Fruit fly (Drosophila melanogaster) whole organism, embryonic: ENCODE data around the gene Sec61alpha.

Experiments
- B-H1 ChIP-seq: fragments of 200-800 bp; sonication (Bioruptor generic); IDR thresholded peaks from 3 replicates; pipeline ENCODE4 v1.3.6; 2022; ENCODE audit warnings: missing biosample characterization, missing genetic modification characterization
- Bgb ChIP-seq: fragments of 200-800 bp; sonication (Bioruptor generic); IDR thresholded peaks from 2 replicates; pipeline ENCODE4 v1.3.6; 2022; ENCODE audit warnings: missing biosample characterization, missing genetic modification characterization; ENCODE audit not compliant: partially characterized antibody
- CG10321 ChIP-seq: fragments of 200-800 bp; sonication (Bioruptor generic); IDR thresholded peaks from 2 replicates; pipeline ENCODE4 v1.3.6; 2022; ENCODE audit warnings: missing biosample characterization, missing genetic modification characterization
- CG11093 ChIP-seq: fragments of 200-800 bp; sonication (Bioruptor generic); IDR thresholded peaks from 3 replicates; pipeline ENCODE4 v1.3.6; 2022; ENCODE audit warnings: missing biosample characterization, missing genetic modification characterization
- CG12219 ChIP-seq: fragments of 200-800 bp; sonication (Bioruptor generic); optimal IDR thresholded peaks from 3 replicates; lab custom pipeline; 2018; ENCODE audit warnings: missing biosample characterization, mild to moderate bottlenecking, missing genetic modification characterization
- CG13296 ChIP-seq: fragments of 200-800 bp; sonication (Bioruptor generic); optimal IDR thresholded peaks from 3 replicates; lab custom pipeline; 2018; ENCODE audit warnings: missing biosample characterization, mild to moderate bottlenecking, missing genetic modification characterization
- CG14441 ChIP-seq: fragments of 200-800 bp; sonication (Bioruptor generic); IDR thresholded peaks from 2 replicates; pipeline ENCODE4 v1.3.6; 2022; ENCODE audit warnings: missing biosample characterization, missing genetic modification characterization
- CG1603 ChIP-seq: fragments of 200-800 bp; sonication (Bioruptor generic); optimal IDR thresholded peaks from 2 replicates; lab custom pipeline; 2019; ENCODE audit warnings: missing biosample characterization, mild to moderate bottlenecking, missing genetic modification characterization, moderate library complexity
- CG17829 ChIP-seq: fragments of 200-800 bp; optimal IDR thresholded peaks from 2 replicates; lab custom pipeline; 2019; ENCODE audit warnings: missing biosample characterization, mild to moderate bottlenecking, missing genetic modification characterization, moderate library complexity
- CG18011 ChIP-seq: fragments of 200-800 bp; sonication (Bioruptor generic); optimal IDR thresholded peaks from 2 replicates; lab custom pipeline; 2017; ENCODE audit warnings: missing biosample characterization, missing genetic modification characterization, mild to moderate bottlenecking, moderate library complexity, missing genotype
- CG2199 ChIP-seq: fragments of 200-800 bp; sonication (Bioruptor generic); IDR thresholded peaks from 3 replicates; pipeline ENCODE4 v1.3.6; 2022; ENCODE audit warnings: missing biosample characterization, missing genetic modification characterization
- CG2712 ChIP-seq: fragments of 200-800 bp; optimal IDR thresholded peaks from 3 replicates; lab custom pipeline; 2019; ENCODE audit warnings: missing biosample characterization, mild to moderate bottlenecking, missing genetic modification characterization, moderate library complexity
- CG31224 ChIP-seq: fragments of 200-800 bp; sonication (Bioruptor generic); IDR thresholded peaks from 2 replicates; pipeline ENCODE4 v1.3.6; 2022; ENCODE audit warnings: missing biosample characterization, missing genetic modification characterization
- CG32532 ChIP-seq: fragments of 200-800 bp; sonication (Bioruptor generic); IDR thresholded peaks from 2 replicates; pipeline ENCODE4 v1.3.6; 2022; ENCODE audit warnings: missing biosample characterization, missing genetic modification characterization
- CG4328 ChIP-seq: fragments of 200-800 bp; sonication (Bioruptor generic); optimal IDR thresholded peaks from 3 replicates; lab custom pipeline; 2017; ENCODE audit warnings: missing biosample characterization, missing genetic modification reagents, missing genetic modification characterization
- CG4404 ChIP-seq: fragments of 200-800 bp; sonication (Bioruptor generic); IDR thresholded peaks from 2 replicates; pipeline ENCODE4 v1.3.6; 2022; ENCODE audit warnings: missing biosample characterization, missing genetic modification characterization
- CG7357 ChIP-seq: fragments of 200-800 bp; sonication (Bioruptor generic); IDR thresholded peaks from 3 replicates; pipeline ENCODE4 v1.3.6; 2022; ENCODE audit warnings: missing biosample characterization, missing genetic modification characterization
- CG7987 ChIP-seq: fragments of 200-800 bp; sonication (Bioruptor generic); optimal IDR thresholded peaks from 2 replicates; lab custom pipeline; 2018; ENCODE audit warnings: missing biosample characterization, mild to moderate bottlenecking, missing genetic modification characterization, moderate library complexity
- CG8359 ChIP-seq: fragments of 200-800 bp; sonication (Bioruptor generic); optimal IDR thresholded peaks from 2 replicates; lab custom pipeline; 2017; ENCODE audit warnings: missing biosample characterization, mild to moderate bottlenecking, missing genetic modification characterization, borderline replicate concordance
- CTCF ChIP-seq: fragments of 200-800 bp; sonication (Bioruptor generic); optimal IDR thresholded peaks from 2 replicates; lab custom pipeline; 2017; ENCODE audit warnings: missing biosample characterization, mild to moderate bottlenecking, missing genetic modification characterization, moderate library complexity
- Camta ChIP-seq: fragments of 200-800 bp; sonication (Bioruptor generic); optimal IDR thresholded peaks from 2 replicates; lab custom pipeline; 2016; ENCODE audit warnings: missing biosample characterization, missing genetic modification characterization
- Dbx ChIP-seq: fragments of 200-800 bp; sonication (Bioruptor generic); IDR thresholded peaks from 3 replicates; pipeline ENCODE4 v1.3.6; 2022; ENCODE audit warnings: missing biosample characterization, missing genetic modification characterization
- Ets97D ChIP-seq: fragments of 200-800 bp; sonication (Bioruptor generic); optimal IDR thresholded peaks from 3 replicates; lab custom pipeline; 2016; ENCODE audit warnings: missing biosample characterization, missing genetic modification characterization
- Hr3 ChIP-seq: fragments of 200-800 bp; sonication (Bioruptor generic); optimal IDR thresholded peaks from 3 replicates; lab custom pipeline; 2016; ENCODE audit warnings: missing biosample characterization, missing genetic modification characterization
- Hr39 ChIP-seq: fragments of >200 bp; optimal IDR thresholded peaks from 2 replicates; lab custom pipeline; 2017
- Sin3A ChIP-seq: fragments of >200 bp; optimal IDR thresholded peaks from 2 replicates; lab custom pipeline; 2018
- Vsx1 ChIP-seq: fragments of 200-800 bp; sonication (Bioruptor generic); optimal IDR thresholded peaks from 2 replicates; lab custom pipeline; 2017; ENCODE audit warnings: missing biosample characterization, mild to moderate bottlenecking, missing genetic modification characterization, missing genetic modification reagents
- abd-A ChIP-seq: fragments of 200-800 bp; sonication (Bioruptor generic); optimal IDR thresholded peaks from 3 replicates; lab custom pipeline; 2019; ENCODE audit warnings: missing biosample characterization, mild to moderate bottlenecking, missing genetic modification characterization, moderate library complexity
- al ChIP-seq: fragments of 200-800 bp; sonication (Bioruptor generic); IDR thresholded peaks from 2 replicates; pipeline ENCODE4 v1.3.6; 2022; ENCODE audit warnings: missing biosample characterization, missing genetic modification characterization
- bbx ChIP-seq: fragments of 200-800 bp; sonication (Bioruptor generic); IDR thresholded peaks from 2 replicates; pipeline ENCODE4 v1.3.6; 2022; ENCODE audit warnings: missing biosample characterization, missing genetic modification characterization; ENCODE audit not compliant: partially characterized antibody
- cato ChIP-seq: fragments of 200-800 bp; sonication (Bioruptor generic); optimal IDR thresholded peaks from 2 replicates; lab custom pipeline; 2016; ENCODE audit warnings: missing biosample characterization, missing genetic modification characterization, borderline replicate concordance
- chn ChIP-seq: fragments of 200-800 bp; sonication (Bioruptor generic); optimal IDR thresholded peaks from 2 replicates; lab custom pipeline; 2016; ENCODE audit warnings: missing biosample characterization, missing genetic modification characterization
- crc ChIP-seq: fragments of 200-800 bp; sonication (Bioruptor generic); optimal IDR thresholded peaks from 2 replicates; lab custom pipeline; 2016; ENCODE audit warnings: missing biosample characterization, missing genetic modification characterization
- dimm ChIP-seq: fragments of 200-800 bp; sonication (Bioruptor generic); IDR thresholded peaks from 2 replicates; pipeline ENCODE4 v1.3.6; 2022; ENCODE audit warnings: missing biosample characterization, missing genetic modification characterization
- dm ChIP-seq: fragments of 200-800 bp; sonication (Bioruptor generic); optimal IDR thresholded peaks from 3 replicates; lab custom pipeline; 2016; ENCODE audit warnings: missing biosample characterization, missing genetic modification characterization
- dmrt11E ChIP-seq: fragments of 200-800 bp; sonication (Bioruptor generic); optimal IDR thresholded peaks from 3 replicates; lab custom pipeline; 2018; ENCODE audit warnings: missing biosample characterization, mild to moderate bottlenecking, missing genetic modification characterization, moderate library complexity
- fru ChIP-seq: fragments of >200 bp; optimal IDR thresholded peaks from 2 replicates; lab custom pipeline; 2017
- hbn ChIP-seq: fragments of 200-800 bp; sonication (Bioruptor generic); IDR thresholded peaks from 2 replicates; pipeline ENCODE4 v1.3.6; 2022; ENCODE audit warnings: missing biosample characterization, missing genetic modification characterization; ENCODE audit not compliant: partially characterized antibody
- her ChIP-seq: fragments of 200-800 bp; sonication (Bioruptor generic); optimal IDR thresholded peaks from 2 replicates; lab custom pipeline; 2016; ENCODE audit warnings: missing biosample characterization, missing genetic modification characterization
- jigr1 ChIP-seq: fragments of 200-800 bp; sonication (Bioruptor generic); IDR thresholded peaks from 3 replicates; pipeline ENCODE4 v1.3.6; 2022; ENCODE audit warnings: missing biosample characterization, missing genetic modification characterization
- ken ChIP-seq: fragments of 200-800 bp; sonication (Bioruptor generic); IDR thresholded peaks from 3 replicates; pipeline ENCODE4 v1.3.6; 2022; ENCODE audit warnings: missing biosample characterization, missing genetic modification characterization
- lov ChIP-seq, 2 experiments: fragments of 200-800 bp in 1 of 2; fragments of >200 bp in 1 of 2; sonication (Bioruptor generic) in 1 of 2; IDR thresholded peaks in 1 of 2; optimal IDR thresholded peaks in 1 of 2; 2 replicates in 1 of 2; 3 replicates in 1 of 2; pipeline versions ENCODE4 v1.3.6 to Lab custom; 2017 to 2022; ENCODE audit warnings: missing biosample characterization in 1 of 2, missing genetic modification characterization in 1 of 2
- nerfin-1 ChIP-seq: fragments of 200-800 bp; sonication (Bioruptor generic); optimal IDR thresholded peaks from 3 replicates; lab custom pipeline; 2019; ENCODE audit warnings: missing biosample characterization, mild to moderate bottlenecking, missing genetic modification characterization, moderate library complexity
- onecut ChIP-seq: fragments of 200-800 bp; sonication (Bioruptor generic); IDR thresholded peaks from 2 replicates; pipeline ENCODE4 v1.3.6; 2022; ENCODE audit warnings: missing biosample characterization, missing genetic modification characterization
- peb ChIP-seq: fragments of 200-800 bp; sonication (Bioruptor generic); IDR thresholded peaks from 2 replicates; pipeline ENCODE4 v1.3.6; 2022; ENCODE audit warnings: missing biosample characterization, missing genetic modification characterization
- phol ChIP-seq: fragments of 200-800 bp; sonication (Bioruptor generic); optimal IDR thresholded peaks from 3 replicates; lab custom pipeline; 2018; ENCODE audit warnings: missing biosample characterization, mild to moderate bottlenecking, missing genetic modification characterization, moderate library complexity
- sd ChIP-seq: fragments of 200-800 bp; sonication (Bioruptor generic); optimal IDR thresholded peaks from 3 replicates; lab custom pipeline; 2018; ENCODE audit warnings: missing biosample characterization, mild to moderate bottlenecking, missing genetic modification characterization, moderate library complexity
- slou ChIP-seq: fragments of 200-800 bp; sonication (Bioruptor generic); optimal IDR thresholded peaks from 3 replicates; lab custom pipeline; 2016; ENCODE audit warnings: missing biosample characterization, missing genetic modification characterization
- sr ChIP-seq: fragments of 200-800 bp; sonication (Bioruptor generic); IDR thresholded peaks from 3 replicates; pipeline ENCODE4 v1.3.6; 2022; ENCODE audit warnings: missing biosample characterization, missing genetic modification characterization
- toy ChIP-seq: fragments of 200-800 bp; sonication (Bioruptor generic); IDR thresholded peaks from 2 replicates; pipeline ENCODE4 v1.3.6; 2022; ENCODE audit warnings: missing biosample characterization, missing genetic modification characterization
- tup ChIP-seq: fragments of 200-800 bp; sonication (Bioruptor generic); optimal IDR thresholded peaks from 2 replicates; lab custom pipeline; 2016; ENCODE audit warnings: missing biosample characterization, mild to moderate bottlenecking, missing genetic modification characterization, moderate library complexity
- usp ChIP-seq: fragments of >200 bp; optimal IDR thresholded peaks from 2 replicates; lab custom pipeline; 2017; ENCODE audit warnings: missing biosample characterization, missing genetic modification characterization
- wdn ChIP-seq: fragments of 200-800 bp; sonication (Bioruptor generic); IDR thresholded peaks from 2 replicates; pipeline ENCODE4 v1.3.6; 2022; ENCODE audit warnings: missing biosample characterization, missing genetic modification characterization

The Sec61alpha gene

dm6 chr2L:6498448-6498847 lies 18.1 kb upstream of the Sec61alpha start, which contains the start of gene CG31637 (continued):
- TF ChIP-seq cato (no peak), crc (GFP tag; lab: Kevin White, UChicago) (no peak), dimm (GFP tag; lab: Robert Waterston, UW) (no peak), Bgb (GFP tag; lab: Robert Waterston, UW) (peak; percentile 32; the same call in 1 of the 2 replicates), her (GFP tag; lab: Kevin White, UChicago) (no peak), CG2199 (0 out of 3 replicates have a peak, but pooled peaks have one; percentile 11), CG31224 (GFP tag; lab: Robert Waterston, UW) (no peak), tup (GFP tag; lab: Kevin White, UChicago) (no peak), usp (GFP tag; lab: Kevin White, UChicago) (no peak), CTCF (peak; percentile 63), peb (no peak), wdn (GFP tag; lab: Robert Waterston, UW) (no peak), Camta (GFP tag; lab: Kevin White, UChicago) (no peak), ken (GFP tag; lab: Robert Waterston, UW) (no peak), slou (peak; percentile 14), sd (tag; lab: Kevin White, UChicago) (peak; percentile 31), CG13296 (GFP tag; lab: Kevin White, UChicago) (peak; percentile 14), toy (no peak), Hr39 (no peak), CG4404 (GFP tag; lab: Robert Waterston, UW) (no peak), CG11093 (GFP tag; lab: Robert Waterston, UW) (no peak), CG7357 (GFP tag; lab: Robert Waterston, UW) (no peak), abd-A (tag; lab: Kevin White, UChicago) (no peak), B-H1 (GFP tag; lab: Robert Waterston, UW) (no peak), CG4328 (GFP tag; lab: Kevin White, UChicago) (no peak), dm (GFP tag; lab: Kevin White, UChicago) (no peak), onecut (GFP tag; lab: Robert Waterston, UW) (0 out of 2 replicates have a peak, but pooled peaks have one; percentile 23), chn (GFP tag; lab: Kevin White, UChicago) (no peak), Sin3A (lab: Kevin White, UChicago) (peak; percentile 46), Vsx1 (GFP tag; lab: Kevin White, UChicago) (no peak), CG1603 (peak; percentile 84), hbn (GFP tag; lab: Robert Waterston, UW) (no peak), Ets97D (GFP tag; lab: Kevin White, UChicago) (peak; percentile 81), al (no peak), Dbx (peak; percentile 66), fru (lab: Kevin White, UChicago) (peak; percentile 14), sr (no peak), CG12219 (GFP tag; lab: Kevin White, UChicago) (no peak), nerfin-1 (tag; lab: Kevin White, UChicago) (no peak), Hr3 (no peak), lov (optimal IDR thresholded peaks at IDR 0.05; lab: Kevin White, UChicago) (no peak), lov (GFP tag; IDR thresholded peaks at IDR 0.05; lab: Robert Waterston, UW) (no peak), CG10321 (GFP tag; lab: Robert Waterston, UW) (no peak), CG17829 (peak; percentile 74), CG2712 (tag; lab: Kevin White, UChicago) (peak; percentile 37), CG32532 (GFP tag; lab: Robert Waterston, UW) (no peak), dmrt11E (tag; lab: Kevin White, UChicago) (no peak), phol (tag; lab: Kevin White, UChicago) (no peak), bbx (GFP tag; lab: Robert Waterston, UW) (peak; percentile 33), CG18011 (GFP tag; lab: Kevin White, UChicago) (no peak), CG7987 (GFP tag; lab: Kevin White, UChicago) (peak; percentile 12), jigr1 (GFP tag; lab: Robert Waterston, UW) (no peak), CG14441 (GFP tag; lab: Robert Waterston, UW) (no peak), CG8359 (GFP tag; lab: Kevin White, UChicago) (no peak)
